Worm (Caenorhabditis elegans): ENCODE results near the gene fbxa-135.

- TF ChIP-seq F13C5.2 (tag; optimal IDR thresholded peaks at IDR 0.05) (no peak), ama-1 (optimal IDR thresholded peaks at IDR 0.05) (no peak)
Measured at ce11 chrV:15367770-15368169, 34.3 kb upstream of the fbxa-135 start.

Data from whole organism, early embryonic.